Worm (Caenorhabditis elegans): Measurements from ENCODE around the gene Y67A10A.7.

ce11 chrIV:14414200-14414599, 40.3 kb downstream of the Y67A10A.7 start:
- TF ChIP-seq flt-1 (GFP tag; IDR thresholded peaks at IDR 0.05) (no peak), hnd-1 (tag; optimal IDR thresholded peaks at IDR 0.05) (no peak), ets-7 (tag; optimal IDR thresholded peaks at IDR 0.05) (no peak), ama-1 (optimal IDR thresholded peaks at IDR 0.05) (no peak), B0310.2 (tag; optimal IDR thresholded peaks at IDR 0.05) (no peak), ceh-13 (GFP tag; optimal IDR thresholded peaks at IDR 0.05) (no peak), F13C5.2 (tag; optimal IDR thresholded peaks at IDR 0.05) (no peak), hmg-4 (GFP tag; optimal IDR thresholded peaks at IDR 0.05) (no peak), ceh-36 (tag; optimal IDR thresholded peaks at IDR 0.05) (no peak), tbx-37 (GFP tag; conservative IDR thresholded peaks at IDR 0.05) (no peak), pes-1 (GFP tag; IDR thresholded peaks at IDR 0.05) (no peak), aly-1 (tag; optimal IDR thresholded peaks at IDR 0.05) (no peak), tbx-11 (GFP tag; IDR thresholded peaks at IDR 0.05) (no peak)
